Fruit fly (Drosophila melanogaster) S2 (cell line): ENCODE results near the gene Clp.

Experiments
- CG8478 ChIP-seq: fragments of >200 bp; optimal IDR thresholded peaks from 2 replicates; lab custom pipeline; 2018
- CTCF ChIP-seq, 2 experiments: fragments of >200 bp; optimal IDR thresholded peaks; 2 replicates each; lab custom pipeline; 2018

dm6 chr2L:827516-828362 is 8.0 kb downstream of the Clp start:
- no peak for TF ChIP-seq CG8478 (lab: Kevin White, UChicago)
- TF ChIP-seq CTCF (optimal IDR thresholded peaks at IDR 0.05; lab: Kevin White, UChicago) = no peak
